Fruit fly (Drosophila melanogaster): ENCODE results near the gene Polr2F.
A peak's percentile ranks its signal among the peaks of the same experiment; 100 is the strongest.

The Polr2F gene

DNA sequence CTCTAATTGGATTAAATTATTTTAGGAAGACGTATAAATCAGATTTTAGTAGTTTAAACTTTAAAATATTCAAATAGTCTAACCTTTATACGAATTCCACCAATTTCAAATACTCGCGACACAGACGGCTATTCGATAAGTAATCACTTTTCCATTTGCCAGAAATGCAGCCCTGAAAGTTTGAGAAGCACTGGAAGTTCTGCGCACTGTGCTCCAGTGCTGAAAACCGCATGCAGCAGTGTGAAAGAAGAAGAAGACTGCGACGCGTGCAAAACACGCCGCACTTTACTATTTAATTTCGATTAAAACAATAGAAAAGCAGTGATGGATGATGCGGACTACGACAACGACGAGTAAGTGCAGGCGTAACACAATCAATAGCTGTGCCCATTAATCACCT is at the start of gene Polr2F:
Gene Polr2F (plus strand): TSS at position 233 of the 400 bp plus-strand sequence.
- TF ChIP-seq CG17801 (GFP tag; optimal IDR thresholded peaks at IDR 0.05; ENCODE audit: partially characterized antibody): peak; percentile 73

DNA sequence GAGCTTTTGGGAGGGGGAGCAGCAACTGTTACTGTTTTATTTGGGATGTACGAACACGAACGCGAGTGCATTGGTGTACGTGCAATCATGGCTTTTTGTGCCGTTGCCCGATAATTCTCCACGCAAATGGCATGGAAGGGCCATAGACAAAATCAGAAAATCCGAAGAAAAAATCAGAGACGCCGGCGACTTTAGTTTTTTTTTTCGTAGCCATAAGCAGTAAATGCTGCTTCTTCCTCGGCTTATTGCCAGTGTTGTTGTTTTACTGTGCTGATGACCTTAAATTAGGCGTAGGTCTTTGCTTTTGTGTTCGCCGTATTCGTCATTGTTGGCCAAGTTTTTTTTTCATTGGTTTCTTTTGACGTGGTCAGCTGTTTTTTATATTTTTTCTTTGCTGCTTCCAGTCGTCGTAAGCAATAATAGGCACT is 49.4 kb upstream of the Polr2F start:
- peak; percentile 49 for TF ChIP-seq CG17801 (GFP tag; optimal IDR thresholded peaks at IDR 0.05; ENCODE audit: partially characterized antibody)

DNA sequence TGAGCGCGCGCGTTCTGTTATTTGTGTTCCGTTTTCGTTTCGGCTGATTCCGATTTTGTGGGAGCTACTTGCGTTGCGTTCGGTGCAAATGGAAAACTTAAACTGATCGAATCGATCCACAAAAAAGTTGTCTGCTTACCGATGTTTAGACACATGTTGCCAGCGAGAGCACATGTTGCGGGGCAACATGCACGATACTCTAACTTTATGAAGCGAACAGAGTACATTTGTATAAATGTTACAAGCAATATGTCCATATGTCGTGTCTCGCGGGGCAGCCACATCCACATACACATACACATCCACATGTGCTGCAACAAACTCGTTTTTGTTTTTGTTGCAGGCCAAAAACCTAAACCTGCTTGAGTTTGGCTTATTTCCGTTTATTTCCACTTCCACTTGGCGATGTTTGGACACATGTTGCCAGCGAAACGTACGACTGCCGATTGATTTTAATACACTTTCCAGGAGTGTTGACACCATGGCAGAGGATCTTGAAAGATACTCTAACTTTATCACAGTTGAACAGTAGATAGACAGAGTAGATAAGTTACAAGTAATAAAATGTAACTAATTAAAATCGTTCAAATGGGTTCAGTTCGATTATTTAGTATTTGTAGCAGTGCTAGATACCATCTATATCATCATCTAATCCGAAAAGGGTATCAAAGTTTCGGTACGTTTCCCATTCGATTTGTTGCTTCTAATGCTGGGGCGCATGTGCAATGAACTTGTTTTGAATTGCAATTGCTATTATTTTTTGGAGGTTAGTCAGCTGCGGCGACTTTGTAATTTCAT is 47.7 kb upstream of the Polr2F start:
- TF ChIP-seq CG17801 (GFP tag; optimal IDR thresholded peaks at IDR 0.05; ENCODE audit: partially characterized antibody): peak; percentile 66

DNA sequence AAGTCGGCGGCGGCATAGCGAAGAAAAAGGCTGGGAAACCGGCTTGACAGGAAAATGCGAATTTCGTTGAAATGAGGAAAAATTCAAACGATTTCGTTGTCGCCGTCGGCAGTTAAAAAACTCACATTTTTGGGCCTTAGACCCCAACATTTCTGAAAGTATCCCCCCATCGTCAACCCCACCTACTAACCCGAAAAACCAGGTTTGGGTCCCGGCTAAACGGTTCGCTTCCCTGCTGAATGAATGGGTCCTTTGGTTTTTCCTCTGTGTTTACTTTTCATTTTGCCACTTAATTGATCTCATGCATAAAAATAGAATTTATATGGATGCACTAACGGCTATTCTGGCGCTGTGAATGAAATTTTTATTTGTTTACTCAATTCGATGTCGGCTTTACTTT is 45.4 kb upstream of the Polr2F start:
- TF ChIP-seq CG17801 (GFP tag; optimal IDR thresholded peaks at IDR 0.05; ENCODE audit: partially characterized antibody): no peak

DNA sequence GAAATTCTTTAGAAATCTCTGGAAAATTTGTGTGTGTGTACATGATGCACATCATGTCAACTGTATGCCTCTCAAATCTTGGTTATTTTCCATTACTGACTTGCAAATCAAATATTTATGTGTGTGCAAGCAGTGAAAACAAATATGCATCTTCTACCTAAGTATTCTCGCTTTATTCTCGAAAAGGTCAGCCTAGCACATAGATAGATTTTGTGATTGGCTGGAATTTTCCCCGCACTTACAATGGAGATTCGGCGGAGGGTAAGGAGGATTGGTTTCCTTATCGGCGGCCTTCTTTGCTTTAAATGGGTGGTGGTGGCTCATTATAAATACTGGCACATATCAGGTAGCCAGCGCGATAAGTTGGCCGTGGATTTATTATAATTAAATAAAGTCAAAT is 43.7 kb upstream of the Polr2F start:
- TF ChIP-seq CG17801 (GFP tag; optimal IDR thresholded peaks at IDR 0.05; ENCODE audit: partially characterized antibody): no peak

DNA sequence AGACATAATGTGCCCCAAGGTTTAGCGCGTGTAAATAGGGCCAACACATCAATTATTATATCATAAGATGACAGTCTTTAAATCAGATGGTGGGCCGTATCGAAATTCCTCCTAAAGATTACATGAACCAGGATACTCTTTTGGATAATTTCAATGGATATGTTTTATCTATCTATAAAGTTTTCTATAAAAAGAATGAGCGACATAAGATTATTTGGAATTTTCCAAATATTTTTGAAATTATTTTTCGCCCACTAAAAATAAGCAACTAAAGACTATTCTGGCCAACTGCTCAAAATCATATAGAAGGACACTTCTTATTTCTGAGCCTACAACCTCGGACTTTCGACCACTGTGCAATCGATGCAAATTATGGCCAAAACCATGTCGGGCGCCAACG is 41.3 kb upstream of the Polr2F start:
- no peak for TF ChIP-seq CG17801 (GFP tag; optimal IDR thresholded peaks at IDR 0.05; ENCODE audit: partially characterized antibody)

DNA sequence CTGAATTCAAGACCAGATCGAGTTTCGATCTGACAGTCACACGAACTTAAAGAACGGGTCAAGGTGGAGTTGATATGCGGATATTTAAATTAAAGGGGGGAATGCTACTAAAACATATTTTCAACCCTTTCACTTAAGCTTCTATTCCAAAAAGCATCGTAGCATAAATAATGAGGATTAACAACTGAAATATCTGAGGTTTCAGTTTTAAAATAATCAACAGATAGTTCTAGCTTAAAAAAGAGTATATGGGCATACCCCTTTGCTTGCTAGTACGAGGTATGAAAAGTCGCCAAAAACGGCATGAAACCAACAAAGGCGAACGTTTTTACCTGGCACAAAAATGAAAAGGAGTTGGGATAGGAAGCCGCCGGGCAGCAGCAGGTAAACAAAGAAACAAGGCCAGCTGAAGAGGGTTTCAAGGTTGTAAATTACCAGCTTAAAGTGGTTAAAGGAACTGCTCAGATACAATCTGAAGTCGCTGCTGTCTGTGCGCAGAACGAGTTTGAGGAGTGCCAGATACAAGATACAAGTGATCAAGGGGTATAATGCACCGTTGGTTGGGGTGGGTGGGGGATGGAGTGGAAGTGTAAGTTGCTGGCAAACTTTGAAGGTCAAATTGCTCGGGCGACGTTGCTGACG is 39.7 kb upstream of the Polr2F start:
- no peak for TF ChIP-seq CG17801 (GFP tag; optimal IDR thresholded peaks at IDR 0.05; ENCODE audit: partially characterized antibody)

DNA sequence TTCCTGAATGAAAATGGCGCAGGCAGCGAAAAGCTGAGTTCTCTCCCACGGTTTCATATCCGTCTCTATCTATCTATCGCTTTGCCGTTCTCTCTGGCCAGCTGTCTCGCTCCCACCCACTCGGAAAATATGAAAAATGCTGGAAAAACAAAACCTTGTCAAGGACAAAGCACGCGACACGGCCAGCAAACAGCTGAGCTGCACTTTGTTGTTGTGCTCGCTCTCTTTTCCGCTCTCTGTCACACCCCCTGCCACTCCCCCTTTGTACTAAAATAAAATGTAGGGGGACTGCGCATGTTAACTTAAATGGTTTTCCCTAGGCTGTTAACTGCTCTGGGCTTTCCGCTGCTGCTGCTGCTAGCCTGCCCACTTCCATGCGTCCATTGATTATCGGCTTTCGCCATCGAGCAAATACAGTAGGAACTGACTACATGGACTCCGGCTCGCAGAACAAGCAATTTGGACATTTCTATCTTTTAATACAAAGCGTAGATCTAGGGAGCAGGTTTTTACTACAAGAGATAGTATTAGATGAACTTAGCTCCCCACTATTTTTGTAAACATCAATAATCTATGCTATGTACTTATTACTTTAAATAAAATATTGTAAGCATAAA is 24.8 kb upstream of the Polr2F start:
- no peak for TF ChIP-seq CG17801 (GFP tag; optimal IDR thresholded peaks at IDR 0.05; ENCODE audit: partially characterized antibody)

DNA sequence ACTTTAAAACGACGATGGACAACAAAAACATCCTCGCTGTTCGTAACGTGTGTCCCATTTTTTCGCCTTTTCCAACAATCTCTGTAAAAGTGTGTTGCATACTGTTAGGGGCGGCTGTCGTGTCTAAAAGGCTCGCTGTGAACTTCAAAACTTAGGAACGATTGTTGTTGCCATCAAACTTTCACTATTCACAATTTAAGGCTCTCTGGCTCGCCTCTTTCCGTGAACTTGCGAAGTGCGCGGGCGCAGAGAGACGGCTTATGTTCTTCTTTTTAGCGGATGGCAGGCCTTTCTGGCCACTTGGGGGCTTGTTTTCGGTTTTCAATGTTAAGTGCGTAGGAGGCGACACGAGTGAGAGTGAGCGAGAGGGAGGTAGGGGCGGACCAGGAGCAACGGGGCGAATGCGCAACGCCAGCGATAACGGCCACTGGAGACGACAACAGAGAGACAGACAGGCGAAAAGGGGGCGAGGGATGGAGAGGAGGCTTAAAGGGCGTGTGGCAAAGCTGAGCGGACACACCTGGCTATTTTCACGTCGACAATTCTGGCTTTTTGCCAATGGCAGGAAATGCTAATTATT is 21.1 kb upstream of the Polr2F start, which contains the start of gene mtd:
Gene mtd (minus strand): TSS at position 51 of the 580 bp plus-strand sequence.
- no peak for TF ChIP-seq CG17801 (GFP tag; optimal IDR thresholded peaks at IDR 0.05; ENCODE audit: partially characterized antibody)

DNA sequence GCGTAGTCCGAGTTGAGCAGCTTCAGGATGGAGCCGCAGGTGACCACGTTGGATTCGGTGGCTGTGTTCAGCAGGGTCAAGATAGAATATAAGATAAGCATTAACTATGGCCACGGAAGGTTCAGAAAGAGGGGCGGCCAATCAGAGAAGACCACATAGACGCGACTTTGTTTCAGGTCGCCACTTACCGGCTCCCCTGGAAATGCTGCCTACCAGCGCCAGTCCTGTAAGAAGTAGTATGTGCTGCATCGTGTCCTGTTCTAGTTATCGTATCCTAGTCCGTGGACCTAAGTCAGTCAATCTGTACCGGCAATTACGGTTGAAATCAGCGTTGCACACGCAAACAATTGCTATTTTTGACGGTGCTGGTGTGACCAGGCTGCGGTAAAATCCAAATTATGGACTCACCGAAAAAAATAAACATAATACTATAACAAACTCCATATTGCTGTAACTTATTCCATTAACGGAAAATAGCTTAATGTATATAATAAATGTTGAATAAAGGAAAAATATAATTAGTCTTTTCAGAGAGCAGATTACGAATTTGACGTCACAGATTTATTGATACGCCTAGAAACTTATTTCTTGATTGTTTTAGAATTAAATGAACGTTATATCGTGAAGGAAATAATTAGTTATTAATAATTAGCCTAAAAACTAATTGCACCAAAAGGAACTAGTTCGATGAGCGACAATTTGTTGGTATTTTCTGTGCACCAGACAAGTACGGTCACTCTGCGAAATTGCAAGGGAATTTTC is 17.0 kb upstream of the Polr2F start, which contains the start of the genes CG11999 and CG1161:
Gene CG11999 (minus strand): TSS at position 375 of the 762 bp plus-strand sequence.
Gene CG1161 (plus strand): TSS at position 720 of the 762 bp plus-strand sequence.
- no peak for TF ChIP-seq CG17801 (GFP tag; optimal IDR thresholded peaks at IDR 0.05; ENCODE audit: partially characterized antibody)

DNA sequence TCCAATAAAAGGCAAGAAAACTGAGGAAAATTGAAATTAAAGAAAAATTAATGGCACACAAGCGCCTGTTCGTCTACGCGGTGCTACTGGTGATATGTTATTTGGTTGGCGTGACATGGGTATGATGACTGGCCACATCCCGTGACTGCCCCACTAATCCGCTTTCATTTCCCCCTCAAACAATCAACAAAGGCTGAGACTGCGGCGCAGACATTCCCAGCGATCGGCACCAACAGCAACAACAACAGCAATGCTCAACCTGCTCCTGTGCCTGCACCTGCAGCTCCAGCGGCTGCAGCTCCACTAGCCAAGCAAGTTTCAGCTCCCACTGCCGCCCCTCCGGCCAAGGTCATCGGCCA is 16.5 kb upstream of the Polr2F start:
- no peak for TF ChIP-seq CG17801 (GFP tag; optimal IDR thresholded peaks at IDR 0.05; ENCODE audit: partially characterized antibody)

DNA sequence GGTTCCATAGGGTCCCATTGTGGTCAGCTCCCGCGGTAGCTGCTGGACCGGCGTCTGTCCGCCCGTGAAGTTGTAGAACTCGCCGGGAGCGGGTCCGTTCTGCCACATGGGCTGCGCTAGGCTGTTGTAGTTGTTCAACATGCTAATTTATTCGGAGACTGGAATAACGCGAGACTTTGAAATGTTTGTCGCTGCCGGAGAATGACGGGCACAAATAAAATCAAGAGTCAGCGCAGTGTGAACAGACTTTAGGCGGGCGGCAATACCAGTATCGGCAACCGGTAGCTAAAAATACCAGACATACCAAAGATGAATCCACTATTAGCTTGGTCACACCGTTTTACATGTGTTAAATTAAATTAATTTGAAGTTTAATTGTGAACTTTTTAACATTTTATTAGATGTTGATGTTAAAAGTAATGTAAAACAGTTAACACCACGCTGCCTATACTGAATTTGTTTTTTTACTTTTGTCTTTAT is 13.6 kb upstream of the Polr2F start, which contains the start of gene Prosbeta7:
Gene Prosbeta7 (minus strand): TSS at position 430 of the 480 bp plus-strand sequence.
- peak; percentile 68 for TF ChIP-seq CG17801 (GFP tag; optimal IDR thresholded peaks at IDR 0.05; ENCODE audit: partially characterized antibody)

DNA sequence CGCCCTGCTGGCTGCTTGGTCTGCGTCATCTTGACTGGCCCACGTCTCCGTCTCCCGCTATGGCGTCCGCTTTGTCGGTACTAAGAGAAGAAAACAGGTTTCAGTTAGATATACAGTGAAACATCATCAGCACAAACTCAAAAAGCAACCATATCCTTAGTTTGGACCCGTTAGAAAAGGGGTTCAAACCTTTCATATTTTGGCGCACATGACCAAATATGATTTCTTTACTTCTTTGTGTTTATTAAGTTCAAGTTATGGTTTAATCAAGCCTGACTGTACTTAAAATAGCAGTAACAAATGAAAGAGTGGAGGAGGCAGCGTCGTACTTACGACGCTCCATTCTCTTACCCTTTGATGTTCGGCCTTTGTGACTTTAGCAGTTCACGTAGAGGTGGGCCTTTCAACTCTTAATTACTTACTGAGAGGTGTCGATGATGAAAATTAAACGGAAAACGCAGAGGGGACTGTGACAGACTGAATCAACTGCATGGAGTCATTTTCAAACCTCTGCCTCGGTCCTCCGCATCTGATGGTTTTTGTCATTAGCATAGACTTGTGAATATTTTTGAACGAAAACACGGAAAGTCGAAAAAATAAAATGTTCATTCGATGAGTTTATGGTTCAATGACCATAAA is 9.8 kb upstream of the Polr2F start:
- TF ChIP-seq CG17801 (GFP tag; optimal IDR thresholded peaks at IDR 0.05; ENCODE audit: partially characterized antibody): no peak

DNA sequence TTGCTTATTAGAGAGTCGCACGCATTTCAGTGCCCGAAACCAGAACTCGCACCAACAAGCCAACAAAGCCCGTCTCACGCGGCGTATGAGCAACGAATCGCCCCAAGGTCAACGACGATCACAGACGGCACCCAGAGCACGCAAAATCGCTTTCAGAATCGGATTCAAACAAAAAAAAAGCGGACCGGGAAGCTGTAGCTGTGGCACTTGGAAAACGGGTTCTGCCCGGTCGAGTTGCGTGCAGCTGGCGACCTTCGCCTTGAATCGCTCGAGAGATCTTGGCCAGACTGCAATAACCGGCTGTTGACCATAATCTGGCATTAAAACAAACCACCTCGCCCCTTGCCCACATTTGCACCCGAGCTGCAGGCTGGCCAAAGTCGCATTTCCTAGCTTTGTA is 8.2 kb upstream of the Polr2F start:
- no peak for TF ChIP-seq CG17801 (GFP tag; optimal IDR thresholded peaks at IDR 0.05; ENCODE audit: partially characterized antibody)

Measured in ovary, adult (tissue).